Worm (Caenorhabditis elegans) whole organism, L2 larva: Measurements from ENCODE around the gene srh-178.

ENCODE experiments used
- dmd-4 ChIP-seq: sonication (generic microtip); optimal IDR thresholded peaks from 2 replicates; lab custom pipeline; 2017; ENCODE audit warnings: missing biosample characterization, missing genetic modification characterization
- lin-11 ChIP-seq: fragments of 150-350 bp; sonication (generic microtip); optimal IDR thresholded peaks from 2 replicates; lab custom pipeline; 2014; ENCODE audit warnings: missing biosample characterization, missing genetic modification characterization, inconsistent platforms, mixed read lengths
- lin-13 ChIP-seq: fragments of 150-350 bp; optimal IDR thresholded peaks from 2 replicates; lab custom pipeline; 2014; ENCODE audit warnings: missing biosample characterization, missing genetic modification reagents, missing genetic modification characterization
- unc-62 ChIP-seq: fragments of 150-350 bp; optimal IDR thresholded peaks from 2 replicates; lab custom pipeline; 2014; ENCODE audit warnings: missing biosample characterization, missing genetic modification reagents, missing genetic modification characterization

DNA sequence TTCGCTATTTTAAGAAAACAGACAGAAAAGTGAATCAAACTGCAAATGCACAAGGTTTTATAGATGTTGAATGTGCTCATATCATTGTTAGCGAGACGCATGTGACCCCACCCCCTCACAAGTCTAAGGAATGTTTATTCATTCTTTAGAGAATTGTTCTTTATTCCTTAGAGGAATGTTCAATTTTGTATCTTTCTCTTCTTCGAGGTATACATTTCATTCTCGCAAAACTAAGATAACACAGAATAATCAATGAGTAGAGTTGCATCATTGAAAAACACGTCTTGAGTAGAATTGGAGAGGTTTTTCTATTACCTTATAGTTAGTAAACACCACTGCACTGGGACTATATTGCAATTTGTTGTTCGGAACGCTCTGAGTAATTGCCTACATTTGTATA lies 45.2 kb downstream of the srh-178 start, which contains the start of gene ZK262.20:
- TF ChIP-seq lin-13 (GFP tag; lab: Kevin White, UChicago) = no peak
- TF ChIP-seq lin-11 = no peak
- no peak for TF ChIP-seq dmd-4 (tag; lab: Kevin White, UChicago)
- TF ChIP-seq unc-62 = no peak
